Fruit fly (Drosophila melanogaster) whole organism, embryonic: ENCODE data around the gene slpr.

Experiments
- B-H1 ChIP-seq: fragments of 200-800 bp; sonication (Bioruptor generic); IDR thresholded peaks from 3 replicates; pipeline ENCODE4 v1.3.6; 2022; ENCODE audit warnings: missing biosample characterization, missing genetic modification characterization
- B-H2 ChIP-seq: fragments of 200-800 bp; sonication (Bioruptor generic); optimal IDR thresholded peaks from 2 replicates; lab custom pipeline; 2018; ENCODE audit warnings: missing biosample characterization, mild to moderate bottlenecking, missing genetic modification characterization
- BEAF-32 ChIP-seq: fragments of 200-800 bp; sonication (Bioruptor generic); optimal IDR thresholded peaks from 3 replicates; lab custom pipeline; 2017; ENCODE audit warnings: missing biosample characterization, missing genetic modification characterization, mild to moderate bottlenecking, moderate library complexity, missing genetic modification reagents
- CG10147 ChIP-seq: fragments of 200-800 bp; sonication (Bioruptor generic); optimal IDR thresholded peaks from 2 replicates; lab custom pipeline; 2019; ENCODE audit warnings: missing biosample characterization, mild to moderate bottlenecking, missing genetic modification characterization, moderate library complexity
- CG10267 ChIP-seq: fragments of 200-800 bp; sonication (Bioruptor generic); optimal IDR thresholded peaks from 2 replicates; lab custom pipeline; 2018; ENCODE audit warnings: missing biosample characterization, mild to moderate bottlenecking, missing genetic modification characterization, moderate library complexity
- CG10959 ChIP-seq: fragments of 200-800 bp; sonication (Bioruptor generic); IDR thresholded peaks from 2 replicates; pipeline ENCODE4 v1.3.6; 2022; ENCODE audit warnings: missing biosample characterization, missing genetic modification characterization
- CG10979 ChIP-seq: fragments of 200-800 bp; sonication (Bioruptor generic); optimal IDR thresholded peaks from 2 replicates; lab custom pipeline; 2018; ENCODE audit warnings: missing biosample characterization, mild to moderate bottlenecking, missing genetic modification characterization, moderate library complexity
- CG12659 ChIP-seq: fragments of 200-800 bp; sonication (Bioruptor generic); optimal IDR thresholded peaks from 3 replicates; lab custom pipeline; 2017; ENCODE audit warnings: mild to moderate bottlenecking, missing biosample characterization, missing genetic modification reagents, missing genetic modification characterization
- CG13296 ChIP-seq: fragments of 200-800 bp; sonication (Bioruptor generic); optimal IDR thresholded peaks from 3 replicates; lab custom pipeline; 2018; ENCODE audit warnings: missing biosample characterization, mild to moderate bottlenecking, missing genetic modification characterization
- CG15479 ChIP-seq: fragments of 200-800 bp; sonication (Bioruptor generic); optimal IDR thresholded peaks from 3 replicates; lab custom pipeline; 2019; ENCODE audit warnings: missing biosample characterization, mild to moderate bottlenecking, missing genetic modification characterization, moderate library complexity
- CG1603 ChIP-seq: fragments of 200-800 bp; sonication (Bioruptor generic); optimal IDR thresholded peaks from 2 replicates; lab custom pipeline; 2019; ENCODE audit warnings: missing biosample characterization, mild to moderate bottlenecking, missing genetic modification characterization, moderate library complexity
- CG2199 ChIP-seq: fragments of 200-800 bp; sonication (Bioruptor generic); IDR thresholded peaks from 3 replicates; pipeline ENCODE4 v1.3.6; 2022; ENCODE audit warnings: missing biosample characterization, missing genetic modification characterization
- CG2202 ChIP-seq: fragments of 200-800 bp; sonication (Bioruptor generic); optimal IDR thresholded peaks from 2 replicates; lab custom pipeline; 2018; ENCODE audit warnings: missing biosample characterization, mild to moderate bottlenecking, missing genetic modification characterization
- CG30020 ChIP-seq: fragments of 200-800 bp; optimal IDR thresholded peaks from 2 replicates; lab custom pipeline; 2019; ENCODE audit warnings: missing biosample characterization, mild to moderate bottlenecking, missing genetic modification characterization, moderate library complexity
- CG6272 ChIP-seq: fragments of 200-800 bp; sonication (Bioruptor generic); IDR thresholded peaks from 2 replicates; pipeline ENCODE4 v1.3.6; 2022; ENCODE audit warnings: missing biosample characterization, missing genetic modification characterization
- CG7357 ChIP-seq: fragments of 200-800 bp; sonication (Bioruptor generic); IDR thresholded peaks from 3 replicates; pipeline ENCODE4 v1.3.6; 2022; ENCODE audit warnings: missing biosample characterization, missing genetic modification characterization
- CG7556 ChIP-seq: fragments of 200-800 bp; sonication (Bioruptor generic); optimal IDR thresholded peaks from 2 replicates; lab custom pipeline; 2017; ENCODE audit warnings: missing biosample characterization, mild to moderate bottlenecking, missing genetic modification characterization
- CG8359 ChIP-seq: fragments of 200-800 bp; sonication (Bioruptor generic); optimal IDR thresholded peaks from 2 replicates; lab custom pipeline; 2017; ENCODE audit warnings: missing biosample characterization, mild to moderate bottlenecking, missing genetic modification characterization, borderline replicate concordance
- CG8388 ChIP-seq: fragments of 200-800 bp; sonication (Bioruptor generic); optimal IDR thresholded peaks from 2 replicates; lab custom pipeline; 2019; ENCODE audit warnings: missing biosample characterization, mild to moderate bottlenecking, missing genetic modification characterization, moderate library complexity
- CG8765 ChIP-seq: fragments of 200-800 bp; sonication (Bioruptor generic); IDR thresholded peaks from 2 replicates; pipeline ENCODE4 v1.3.6; 2022; ENCODE audit warnings: missing biosample characterization, missing genetic modification characterization
- Chrac-16 ChIP-seq: fragments of 200-800 bp; sonication (Bioruptor generic); optimal IDR thresholded peaks from 3 replicates; lab custom pipeline; 2016; ENCODE audit warnings: missing biosample characterization, missing genetic modification characterization
- Dll ChIP-seq: fragments of 200-800 bp; sonication (Bioruptor generic); IDR thresholded peaks from 4 replicates; pipeline ENCODE4 v1.3.6; 2022; ENCODE audit warnings: missing biosample characterization, missing genetic modification characterization; ENCODE audit not compliant: partially characterized antibody
- Drgx ChIP-seq: fragments of 200-800 bp; sonication (Bioruptor generic); IDR thresholded peaks from 2 replicates; pipeline ENCODE4 v1.3.6; 2022; ENCODE audit warnings: missing biosample characterization, missing genetic modification characterization
- Gug ChIP-seq: fragments of 200-800 bp; sonication (Bioruptor generic); IDR thresholded peaks from 4 replicates; pipeline ENCODE4 v1.3.6; 2022; ENCODE audit warnings: missing biosample characterization, missing genetic modification characterization
- HLH3B ChIP-seq: fragments of 200-800 bp; sonication (Bioruptor generic); IDR thresholded peaks from 2 replicates; pipeline ENCODE4 v1.3.6; 2022; ENCODE audit warnings: missing biosample characterization, missing genetic modification characterization
- HmgZ ChIP-seq: fragments of 200-800 bp; sonication (Bioruptor generic); optimal IDR thresholded peaks from 2 replicates; lab custom pipeline; 2018; ENCODE audit warnings: missing biosample characterization, mild to moderate bottlenecking, missing genetic modification characterization
- Hmr ChIP-seq: fragments of 200-800 bp; sonication (Bioruptor generic); optimal IDR thresholded peaks from 3 replicates; lab custom pipeline; 2017; ENCODE audit warnings: mild to moderate bottlenecking, missing biosample characterization, missing genetic modification reagents, missing genetic modification characterization
- Hmx ChIP-seq: fragments of 200-800 bp; sonication (Bioruptor generic); optimal IDR thresholded peaks from 2 replicates; lab custom pipeline; 2016; ENCODE audit warnings: missing biosample characterization, missing genetic modification characterization
- Lim3 ChIP-seq: fragments of 200-800 bp; sonication (Bioruptor generic); IDR thresholded peaks from 2 replicates; pipeline ENCODE4 v1.3.6; 2022; ENCODE audit warnings: missing biosample characterization, missing genetic modification characterization
- Lpt ChIP-seq: fragments of >200 bp; optimal IDR thresholded peaks from 2 replicates; lab custom pipeline; 2018; ENCODE audit warnings: missing biosample characterization, missing genetic modification characterization
- NFAT ChIP-seq: fragments of 200-800 bp; sonication (Bioruptor generic); IDR thresholded peaks from 2 replicates; pipeline ENCODE4 v1.3.6; 2022; ENCODE audit warnings: missing biosample characterization, missing genetic modification characterization
- NK7.1 ChIP-seq: fragments of 200-800 bp; sonication (Bioruptor generic); optimal IDR thresholded peaks from 3 replicates; lab custom pipeline; 2016; ENCODE audit warnings: missing biosample characterization, missing genetic modification characterization
- ap ChIP-seq: fragments of 200-800 bp; sonication (Bioruptor generic); IDR thresholded peaks from 2 replicates; pipeline ENCODE4 v1.3.6; 2022; ENCODE audit warnings: missing biosample characterization, missing genetic modification characterization
- bab2 ChIP-seq: fragments of 200-800 bp; sonication (Bioruptor generic); optimal IDR thresholded peaks from 2 replicates; lab custom pipeline; 2016; ENCODE audit warnings: missing biosample characterization, missing genetic modification characterization
- crp ChIP-seq, 2 experiments: fragments of 200-800 bp; sonication (Bioruptor generic); optimal IDR thresholded peaks; 2 replicates in 1 of 2; 3 replicates in 1 of 2; lab custom pipeline; 2017; ENCODE audit warnings: missing biosample characterization in 2 of 2, missing genetic modification characterization in 2 of 2, mild to moderate bottlenecking in 1 of 2, moderate library complexity in 1 of 2
- cwo ChIP-seq: fragments of 200-800 bp; sonication (Bioruptor generic); optimal IDR thresholded peaks from 3 replicates; lab custom pipeline; 2017; ENCODE audit warnings: missing biosample characterization, missing genetic modification characterization, mild to moderate bottlenecking, moderate library complexity, missing genetic modification reagents
- dati ChIP-seq: fragments of 200-800 bp; sonication (Bioruptor generic); IDR thresholded peaks from 2 replicates; pipeline ENCODE4 v1.3.6; 2022; ENCODE audit warnings: missing biosample characterization, missing genetic modification characterization
- dm ChIP-seq: fragments of 200-800 bp; sonication (Bioruptor generic); optimal IDR thresholded peaks from 3 replicates; lab custom pipeline; 2016; ENCODE audit warnings: missing biosample characterization, missing genetic modification characterization
- gcm ChIP-seq: fragments of 200-800 bp; sonication (Bioruptor generic); optimal IDR thresholded peaks from 2 replicates; lab custom pipeline; 2019; ENCODE audit warnings: missing biosample characterization, mild to moderate bottlenecking, missing genetic modification characterization, moderate library complexity
- hkb ChIP-seq, 2 experiments: fragments of 200-800 bp in 1 of 2; fragments of >200 bp in 1 of 2; sonication (Bioruptor generic) in 1 of 2; IDR thresholded peaks in 1 of 2; optimal IDR thresholded peaks in 1 of 2; 2 replicates each; pipeline versions ENCODE4 v1.3.6 to Lab custom; 2017 to 2022; ENCODE audit warnings: missing biosample characterization in 1 of 2, missing genetic modification characterization in 1 of 2
- lola ChIP-seq, 3 experiments: fragments of >200 bp in 2 of 3; fragments of 200-800 bp in 1 of 3; sonication (Bioruptor generic) in 1 of 3; optimal IDR thresholded peaks; 2 replicates each; lab custom pipeline; 2017 to 2019; ENCODE audit warnings: missing biosample characterization in 3 of 3, missing genetic modification characterization in 3 of 3, mild to moderate bottlenecking in 1 of 3, moderate library complexity in 1 of 3
- nerfin-2 ChIP-seq: fragments of 200-800 bp; sonication (Bioruptor generic); IDR thresholded peaks from 2 replicates; pipeline ENCODE4 v1.3.6; 2022; ENCODE audit warnings: missing biosample characterization, missing genetic modification characterization; ENCODE audit not compliant: partially characterized antibody
- oc ChIP-seq: fragments of 200-800 bp; sonication (Bioruptor generic); optimal IDR thresholded peaks from 2 replicates; lab custom pipeline; 2018; ENCODE audit warnings: missing biosample characterization, mild to moderate bottlenecking, missing genetic modification characterization, moderate library complexity
- onecut ChIP-seq: fragments of 200-800 bp; sonication (Bioruptor generic); IDR thresholded peaks from 2 replicates; pipeline ENCODE4 v1.3.6; 2022; ENCODE audit warnings: missing biosample characterization, missing genetic modification characterization
- otp ChIP-seq: fragments of 200-800 bp; sonication (Bioruptor generic); IDR thresholded peaks from 3 replicates; pipeline ENCODE4, ENCODE4 v1.3.6; 2022; ENCODE audit warnings: missing biosample characterization, missing genetic modification characterization
- pnt ChIP-seq: fragments of 200-800 bp; sonication (Bioruptor generic); optimal IDR thresholded peaks from 3 replicates; lab custom pipeline; 2016; ENCODE audit warnings: missing biosample characterization, missing genetic modification characterization
- salm ChIP-seq: fragments of 200-800 bp; sonication (Bioruptor generic); optimal IDR thresholded peaks from 2 replicates; lab custom pipeline; 2018; ENCODE audit warnings: missing biosample characterization, mild to moderate bottlenecking, missing genetic modification characterization
- schlank ChIP-seq: fragments of 200-800 bp; sonication (Bioruptor generic); optimal IDR thresholded peaks from 2 replicates; lab custom pipeline; 2018; ENCODE audit warnings: missing biosample characterization, mild to moderate bottlenecking, missing genetic modification characterization
- sr ChIP-seq: fragments of 200-800 bp; sonication (Bioruptor generic); IDR thresholded peaks from 3 replicates; pipeline ENCODE4 v1.3.6; 2022; ENCODE audit warnings: missing biosample characterization, missing genetic modification characterization

The slpr gene

DNA sequence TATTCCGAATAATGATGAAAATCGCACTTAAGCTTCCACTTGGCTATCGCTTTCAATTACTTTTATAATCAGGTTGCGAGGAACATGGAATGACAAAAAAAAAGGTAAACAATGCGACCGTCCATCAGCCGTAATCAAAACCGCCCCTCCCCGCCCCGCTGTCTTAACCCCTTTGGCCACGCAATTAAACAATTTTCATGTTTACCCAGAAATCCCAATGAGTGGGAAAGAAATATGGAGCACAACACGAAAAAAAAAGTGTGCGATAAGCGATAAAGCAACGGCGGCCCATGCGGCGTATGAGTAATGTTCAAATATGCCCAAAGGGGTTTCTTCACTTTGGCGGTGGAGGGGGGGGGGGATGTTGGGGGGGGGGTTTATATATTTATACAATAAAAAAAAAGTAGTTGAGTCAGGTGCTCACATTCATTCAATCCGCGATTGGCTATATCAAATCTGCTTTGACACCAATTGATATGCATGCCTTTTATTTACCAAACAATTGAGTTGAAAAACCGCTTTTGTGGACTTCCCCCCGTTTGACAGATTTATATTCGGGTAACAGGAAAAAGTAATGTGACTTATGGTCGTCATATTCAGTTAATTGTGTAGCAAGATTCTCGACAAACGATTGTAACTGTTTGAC lies 22.1 kb upstream of the slpr start (continued):
- no peak for TF ChIP-seq CG7556 (GFP tag; lab: Kevin White, UChicago)
- no peak for TF ChIP-seq CG12659
- no peak for TF ChIP-seq B-H2 (GFP tag; lab: Kevin White, UChicago)
- TF ChIP-seq Gug (GFP tag; lab: Robert Waterston, UW) = no peak
- TF ChIP-seq Lpt = no peak
- no peak for TF ChIP-seq B-H1 (GFP tag; lab: Robert Waterston, UW)
- no peak for TF ChIP-seq CG10979
- TF ChIP-seq Hmx (GFP tag; lab: Kevin White, UChicago) = no peak
- no peak for TF ChIP-seq BEAF-32 (GFP tag; lab: Kevin White, UChicago)
- no peak for TF ChIP-seq lola (GFP tag; optimal IDR thresholded peaks at IDR 0.05; lab: Kevin White, UChicago)
- no peak for TF ChIP-seq CG10959
- TF ChIP-seq hkb (optimal IDR thresholded peaks at IDR 0.05; lab: Kevin White, UChicago) = no peak
- no peak for TF ChIP-seq hkb (GFP tag; IDR thresholded peaks at IDR 0.05; lab: Robert Waterston, UW)
- TF ChIP-seq otp (GFP tag; lab: Robert Waterston, UW) = no peak
- TF ChIP-seq sr = no peak
- TF ChIP-seq CG2202 (tag; lab: Kevin White, UChicago) = no peak
- TF ChIP-seq Drgx (GFP tag; lab: Robert Waterston, UW) = no peak
- TF ChIP-seq CG15479 (GFP tag; lab: Kevin White, UChicago) = no peak
- no peak for TF ChIP-seq Dll (GFP tag; lab: Robert Waterston, UW)
- no peak for TF ChIP-seq NFAT
- TF ChIP-seq CG2199 = no peak
- no peak for TF ChIP-seq NK7.1 (GFP tag; lab: Kevin White, UChicago)
- peak; percentile 74 for TF ChIP-seq cwo (GFP tag; lab: Kevin White, UChicago)
- TF ChIP-seq dati = no peak
- no peak for TF ChIP-seq CG8765 (GFP tag; lab: Robert Waterston, UW)
- TF ChIP-seq ap = no peak
- TF ChIP-seq Chrac-16 (GFP tag; lab: Kevin White, UChicago) = no peak
- no peak for TF ChIP-seq dm
- no peak for TF ChIP-seq CG8359 (GFP tag; lab: Kevin White, UChicago)
- TF ChIP-seq gcm = no peak
- no peak for TF ChIP-seq CG6272 (GFP tag; lab: Robert Waterston, UW)
- TF ChIP-seq schlank (tag; lab: Kevin White, UChicago) = peak; percentile 6
- peak; percentile 35 for TF ChIP-seq HmgZ (tag; lab: Kevin White, UChicago)
- TF ChIP-seq bab2 (GFP tag; lab: Kevin White, UChicago) = no peak
- no peak; the same call in 1 of the 2 replicates for TF ChIP-seq Lim3 (GFP tag; lab: Robert Waterston, UW)
- peak; percentile 34 for TF ChIP-seq CG13296
- no peak for TF ChIP-seq CG1603 (tag; lab: Kevin White, UChicago)
- no peak for TF ChIP-seq CG30020 (tag; lab: Kevin White, UChicago)
- TF ChIP-seq CG7357 = no peak
- peak; percentile 14 for TF ChIP-seq oc
- TF ChIP-seq crp (GFP tag; optimal IDR thresholded peaks at IDR 0.05; lab: Kevin White, UChicago) = no peak
- TF ChIP-seq nerfin-2 = no peak
- peak; percentile 4 for TF ChIP-seq salm
- TF ChIP-seq onecut (GFP tag; lab: Robert Waterston, UW) = no peak
- TF ChIP-seq HLH3B = peak; percentile 5; the same call in 1 of the 2 replicates
- no peak for TF ChIP-seq CG10267 (tag; lab: Kevin White, UChicago)
- TF ChIP-seq pnt = no peak
- peak; percentile 47 for TF ChIP-seq Hmr (GFP tag; lab: Kevin White, UChicago)
- TF ChIP-seq CG10147 = no peak
- no peak for TF ChIP-seq CG8388 (GFP tag; lab: Kevin White, UChicago)
